Fruit fly (Drosophila melanogaster) whole organism, prepupa: Measurements from ENCODE around the gene TpnC25D.

Experiments used
- Blimp-1 ChIP-seq: fragments of 200-800 bp; sonication (Bioruptor generic); optimal IDR thresholded peaks from 3 replicates; lab custom pipeline; 2017; ENCODE audit warnings: missing biosample characterization, missing genetic modification characterization, mild to moderate bottlenecking, moderate library complexity, missing genetic modification reagents
- CG15336 ChIP-seq: fragments of 200-800 bp; sonication (Bioruptor generic); IDR thresholded peaks from 2 replicates; pipeline ENCODE4 v1.3.6; 2022; ENCODE audit warnings: missing biosample characterization, missing genetic modification characterization
- CG31627 ChIP-seq: fragments of 200-800 bp; sonication (Bioruptor generic); optimal IDR thresholded peaks from 3 replicates; lab custom pipeline; 2016; ENCODE audit warnings: missing biosample characterization, missing genetic modification characterization
- CG34406 ChIP-seq: fragments of 200-800 bp; sonication (Bioruptor generic); optimal IDR thresholded peaks from 3 replicates; lab custom pipeline; 2016; ENCODE audit warnings: missing biosample characterization, missing genetic modification characterization
- CG8119 ChIP-seq: fragments of 200-800 bp; sonication (Bioruptor generic); IDR thresholded peaks from 3 replicates; pipeline ENCODE4 v1.3.6; 2022; ENCODE audit warnings: missing biosample characterization, missing genetic modification characterization
- Eip75B ChIP-seq: fragments of 200-800 bp; sonication (Bioruptor generic); optimal IDR thresholded peaks from 3 replicates; lab custom pipeline; 2016; ENCODE audit warnings: missing biosample characterization, missing genetic modification characterization
- Smox ChIP-seq: fragments of 200-800 bp; sonication (Bioruptor generic); optimal IDR thresholded peaks from 3 replicates; lab custom pipeline; 2016; ENCODE audit warnings: missing biosample characterization, missing genetic modification characterization
- dsx ChIP-seq: fragments of 200-800 bp; optimal IDR thresholded peaks from 3 replicates; lab custom pipeline; 2019; ENCODE audit warnings: missing biosample characterization, mild to moderate bottlenecking, missing genetic modification characterization, moderate library complexity; ENCODE audit not compliant: poor library complexity, severe bottlenecking
- fd59A ChIP-seq: fragments of 200-800 bp; sonication (Bioruptor generic); optimal IDR thresholded peaks from 2 replicates; lab custom pipeline; 2017; ENCODE audit warnings: missing biosample characterization, mild to moderate bottlenecking, missing genetic modification characterization, missing genetic modification reagents
- pdm3 ChIP-seq: fragments of 200-800 bp; sonication (Bioruptor generic); optimal IDR thresholded peaks from 3 replicates; lab custom pipeline; 2016; ENCODE audit warnings: missing biosample characterization, missing genetic modification characterization

- TF ChIP-seq Eip75B (GFP tag; lab: Kevin White, UChicago) (no peak), dsx (no peak), Smox (GFP tag; lab: Kevin White, UChicago) (no peak), CG8119 (GFP tag; lab: Robert Waterston, UW) (no peak), CG31627 (GFP tag; lab: Kevin White, UChicago) (no peak), fd59A (no peak), CG15336 (GFP tag; lab: Robert Waterston, UW) (no peak), Blimp-1 (GFP tag; lab: Kevin White, UChicago) (no peak), pdm3 (no peak), CG34406 (GFP tag; lab: Kevin White, UChicago) (no peak)
These were observed at the start of gene TpnC25D, which contains the start of gene CG14034 for dm6 chr2L:5216442-5216841.
